Worm (Caenorhabditis elegans): Measurements from ENCODE around the gene W09D6.1.

Gene W09D6.1

ce11 chrIII:11093489-11093888, 24.8 kb downstream of the W09D6.1 start:
- TF ChIP-seq unc-62 (GFP tag; optimal IDR thresholded peaks at IDR 0.05) = no peak

- TF ChIP-seq unc-62 (GFP tag; optimal IDR thresholded peaks at IDR 0.05) = no peak
Measured at ce11 chrIII:11095687-11096086, 27.0 kb downstream of the W09D6.1 start.

ce11 chrIII:11099864-11100263, 31.2 kb downstream of the W09D6.1 start, which contains the start of gene hmt-1:
Gene hmt-1 (minus strand): TSS chrIII:11099964.
- no peak for TF ChIP-seq unc-62 (GFP tag; optimal IDR thresholded peaks at IDR 0.05)

ce11 chrIII:11101246-11101645, 32.6 kb downstream of the W09D6.1 start:
- no peak for TF ChIP-seq unc-62 (GFP tag; optimal IDR thresholded peaks at IDR 0.05)

ce11 chrIII:11107327-11107726, 38.7 kb downstream of the W09D6.1 start:
- no peak for TF ChIP-seq unc-62 (GFP tag; optimal IDR thresholded peaks at IDR 0.05)

ce11 chrIII:11110756-11111155, 42.1 kb downstream of the W09D6.1 start:
- TF ChIP-seq unc-62 (GFP tag; optimal IDR thresholded peaks at IDR 0.05) = no peak

ce11 chrIII:11112718-11113117, 44.1 kb downstream of the W09D6.1 start:
- no peak for TF ChIP-seq unc-62 (GFP tag; optimal IDR thresholded peaks at IDR 0.05)

- TF ChIP-seq unc-62 (GFP tag; optimal IDR thresholded peaks at IDR 0.05) = no peak
Measured at ce11 chrIII:11113845-11114244, 45.2 kb downstream of the W09D6.1 start.

- no peak for TF ChIP-seq unc-62 (GFP tag; optimal IDR thresholded peaks at IDR 0.05)
Measured at ce11 chrIII:11115956-11116355, 47.3 kb downstream of the W09D6.1 start.

ce11 chrIII:11119176-11119853, 50.7 kb downstream of the W09D6.1 start, which contains the start of the genes sup-35 and Y48A6C.4:
Gene sup-35 (minus strand): TSS chrIII:11119226.
Gene Y48A6C.4 (plus strand): TSS chrIII:11119803.
- TF ChIP-seq unc-62 (GFP tag; optimal IDR thresholded peaks at IDR 0.05) = no peak
